Fruit fly (Drosophila melanogaster): ENCODE data around the gene CG11076.

Gene CG11076

DNA sequence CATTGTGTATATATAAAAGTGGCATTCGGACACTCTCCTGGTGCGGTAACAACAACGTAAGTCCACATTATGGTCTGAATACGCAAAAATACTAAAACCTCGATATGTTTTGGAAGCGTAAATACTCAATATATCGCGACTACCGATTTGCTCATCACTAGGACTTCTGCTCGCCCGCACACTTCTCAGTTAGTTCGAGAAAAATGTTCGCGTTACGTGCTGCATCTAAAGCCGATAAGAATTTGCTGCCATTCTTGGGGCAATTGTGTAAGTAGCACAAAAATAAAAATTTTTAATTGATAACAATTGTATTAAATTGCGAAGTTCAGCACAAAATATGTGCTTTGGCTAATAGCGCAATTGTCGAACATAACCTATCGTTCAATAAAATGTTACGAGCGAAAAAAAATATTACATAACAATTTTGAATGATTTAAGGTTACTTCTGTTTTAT lies at the start of gene CG11076 (continued):
- TF ChIP-seq Usf (GFP tag; optimal IDR thresholded peaks at IDR 0.05), result no peak
- TF ChIP-seq Dip3 (GFP tag; optimal IDR thresholded peaks at IDR 0.05), result no peak
- TF ChIP-seq CG17328 (GFP tag; IDR thresholded peaks at IDR 0.05), result no peak
- TF ChIP-seq Hmr (GFP tag; optimal IDR thresholded peaks at IDR 0.05), result no peak
- peak; percentile 59 for TF ChIP-seq CG13894 (tag; optimal IDR thresholded peaks at IDR 0.05)
- peak; percentile 22; the same call in 1 of the 2 replicates for TF ChIP-seq CG14014 (GFP tag; IDR thresholded peaks at IDR 0.05)
- peak; percentile 52 for TF ChIP-seq HmgZ (tag; optimal IDR thresholded peaks at IDR 0.05)
- TF ChIP-seq CG9727 (GFP tag; optimal IDR thresholded peaks at IDR 0.05), result no peak
- no peak for TF ChIP-seq CG8281 (tag; optimal IDR thresholded peaks at IDR 0.05)
- no peak for TF ChIP-seq CG1647 (GFP tag; optimal IDR thresholded peaks at IDR 0.05)
- no peak for TF ChIP-seq pros (GFP tag; optimal IDR thresholded peaks at IDR 0.05)
- peak; percentile 66 for TF ChIP-seq CG13296 (GFP tag; optimal IDR thresholded peaks at IDR 0.05)
- no peak for TF ChIP-seq H2.0 (GFP tag; IDR thresholded peaks at IDR 0.05)
- peak; percentile 71 for TF ChIP-seq pzg (GFP tag; optimal IDR thresholded peaks at IDR 0.05)
- no peak for TF ChIP-seq Gsc (GFP tag; IDR thresholded peaks at IDR 0.05)
- no peak for TF ChIP-seq CG16815 (GFP tag; optimal IDR thresholded peaks at IDR 0.05)
- no peak for TF ChIP-seq CG10209 (GFP tag; optimal IDR thresholded peaks at IDR 0.05)
- peak; percentile 34 for TF ChIP-seq Xbp1 (GFP tag; optimal IDR thresholded peaks at IDR 0.05)
- TF ChIP-seq dmrt11E (tag; optimal IDR thresholded peaks at IDR 0.05), result peak; percentile 6
- peak; percentile 31; the same call in 1 of the 2 replicates for TF ChIP-seq E2f2 (GFP tag; IDR thresholded peaks at IDR 0.05)
- TF ChIP-seq CG7357 (GFP tag; IDR thresholded peaks at IDR 0.05), result peak; percentile 92
- TF ChIP-seq caup (GFP tag; optimal IDR thresholded peaks at IDR 0.05; ENCODE audit: severe bottlenecking), result peak; percentile 40
- TF ChIP-seq Neu2 (GFP tag; optimal IDR thresholded peaks at IDR 0.05; ENCODE audit: borderline replicate concordance), result no peak
- peak; percentile 59; the same call in 1 of the 3 replicates for TF ChIP-seq Dbx (GFP tag; IDR thresholded peaks at IDR 0.05)
- TF ChIP-seq CG43689 (GFP tag; IDR thresholded peaks at IDR 0.05), result no peak
- TF ChIP-seq CG34224 (GFP tag; IDR thresholded peaks at IDR 0.05; ENCODE audit: partially characterized antibody), result peak; percentile 71
- peak; percentile 64; the same call in 1 of the 2 replicates for TF ChIP-seq nerfin-2 (GFP tag; IDR thresholded peaks at IDR 0.05; ENCODE audit: partially characterized antibody)
- no peak for TF ChIP-seq CG31224 (GFP tag; IDR thresholded peaks at IDR 0.05)
- peak; percentile 54 for TF ChIP-seq CG17186 (GFP tag; optimal IDR thresholded peaks at IDR 0.05)
- no peak for TF ChIP-seq CG2889 (GFP tag; IDR thresholded peaks at IDR 0.05)
- peak; percentile 41 for TF ChIP-seq Nf-YC (tag; optimal IDR thresholded peaks at IDR 0.05)
- no peak for TF ChIP-seq fd96Cb (tag; optimal IDR thresholded peaks at IDR 0.05)
- TF ChIP-seq onecut (GFP tag; IDR thresholded peaks at IDR 0.05), result 0 out of 2 replicates have a peak, but pooled peaks have one; percentile 12
- no peak; the same call in 1 of the 2 replicates for TF ChIP-seq unc-4 (GFP tag; IDR thresholded peaks at IDR 0.05; ENCODE audit: partially characterized antibody)
- TF ChIP-seq klu (GFP tag; IDR thresholded peaks at IDR 0.05), result no peak
- TF ChIP-seq CG14710 (tag; optimal IDR thresholded peaks at IDR 0.05), result peak; percentile 3
- TF ChIP-seq Ptx1 (GFP tag; IDR thresholded peaks at IDR 0.05), result no peak
- TF ChIP-seq Hey (tag; optimal IDR thresholded peaks at IDR 0.05), result no peak
- no peak for TF ChIP-seq Nf-YB (GFP tag; optimal IDR thresholded peaks at IDR 0.05)
- no peak for TF ChIP-seq aop (GFP tag; IDR thresholded peaks at IDR 0.05)
- peak; percentile 16 for TF ChIP-seq sug (tag; optimal IDR thresholded peaks at IDR 0.05)
- peak; percentile 88 for TF ChIP-seq CG9437 (GFP tag; optimal IDR thresholded peaks at IDR 0.05)
- no peak for TF ChIP-seq ranshi (GFP tag; IDR thresholded peaks at IDR 0.05)
- peak; percentile 42 for TF ChIP-seq CG33213 (GFP tag; optimal IDR thresholded peaks at IDR 0.05)
- no peak for TF ChIP-seq D19B (GFP tag; optimal IDR thresholded peaks at IDR 0.05)
- no peak for TF ChIP-seq CG15514 (GFP tag; optimal IDR thresholded peaks at IDR 0.05)
- peak; percentile 75 for TF ChIP-seq CG6765 (GFP tag; optimal IDR thresholded peaks at IDR 0.05)
- TF ChIP-seq nau (GFP tag; optimal IDR thresholded peaks at IDR 0.05), result no peak
- TF ChIP-seq mirr (GFP tag; optimal IDR thresholded peaks at IDR 0.05), result no peak
- no peak for TF ChIP-seq gsb (GFP tag; IDR thresholded peaks at IDR 0.05)

Measured in whole organism, embryonic.